Fruit fly (Drosophila melanogaster): ENCODE results near the gene Qsox2.

DNA sequence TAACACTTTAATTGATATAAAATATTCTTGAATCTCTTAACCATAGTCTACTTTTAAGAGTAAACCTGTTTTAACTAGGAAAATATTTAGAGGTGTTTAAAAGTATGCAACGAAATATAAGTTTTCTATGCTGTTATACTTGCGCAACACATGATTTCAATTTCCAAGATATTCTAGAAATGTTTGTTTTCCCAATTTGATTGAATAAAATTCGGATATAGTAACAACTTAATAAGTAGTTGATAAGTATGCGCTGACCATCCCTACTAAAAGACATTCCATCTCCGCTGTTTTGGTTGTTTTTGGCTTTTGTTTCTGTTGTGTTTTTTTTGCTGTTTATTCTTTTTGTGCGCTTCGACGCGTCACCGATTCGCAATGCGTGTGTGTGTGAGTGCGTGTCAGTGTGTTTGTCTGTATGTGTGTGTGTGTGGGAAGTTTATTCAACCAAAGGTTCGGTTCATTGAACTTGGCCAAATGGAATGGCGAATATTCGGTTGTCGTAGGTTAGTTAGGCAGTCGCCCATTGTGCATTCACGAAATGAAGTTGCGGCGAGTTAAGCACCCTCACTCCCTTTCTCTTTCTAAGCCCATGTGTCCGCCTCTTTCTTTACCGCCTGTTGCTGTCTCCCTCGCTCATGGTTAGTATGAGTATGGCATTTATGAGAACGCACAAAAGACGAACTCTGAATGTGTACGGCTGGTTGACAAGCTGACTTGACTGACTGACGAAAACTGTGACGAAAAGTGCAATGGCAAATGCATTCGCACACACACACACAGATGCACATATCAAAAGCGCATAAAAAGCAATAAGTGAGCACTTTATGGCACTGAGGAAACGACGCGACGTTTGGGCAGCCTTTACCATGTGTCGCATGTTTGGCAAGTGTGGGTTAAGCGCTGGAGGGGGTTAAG, 17.3 kb upstream of the Qsox2 start:
- no peak for TF ChIP-seq CG33017 (tag; optimal IDR thresholded peaks at IDR 0.05)
- no peak for TF ChIP-seq Clk (GFP tag; optimal IDR thresholded peaks at IDR 0.05)
- no peak for TF ChIP-seq kay (GFP tag; ENCODE audit: borderline replicate concordance)
- TF ChIP-seq cnc (optimal IDR thresholded peaks at IDR 0.05): no peak
- TF ChIP-seq Crg-1 (GFP tag; optimal IDR thresholded peaks at IDR 0.05): no peak
- TF ChIP-seq CG14711 (tag; optimal IDR thresholded peaks at IDR 0.05): no peak

Data from whole organism, adult.